Worm (Caenorhabditis elegans) whole organism, late embryonic: ENCODE results near the gene ttr-42.

Source experiments
- C08G9.2 ChIP-seq: sonication (generic microtip); optimal IDR thresholded peaks from 2 replicates; lab custom pipeline; 2016; ENCODE audit warnings: mild to moderate bottlenecking, missing genetic modification characterization, moderate library complexity, missing compliant biosample characterization
- C38D4.7 ChIP-seq: fragments of 200-800 bp; sonication (Bioruptor generic); optimal IDR thresholded peaks from 2 replicates; lab custom pipeline; 2018; ENCODE audit warnings: mild to moderate bottlenecking, missing genetic modification characterization, moderate library complexity, missing compliant biosample characterization
- F13H6.1 ChIP-seq: sonication (generic microtip); optimal IDR thresholded peaks from 2 replicates; lab custom pipeline; 2016; ENCODE audit warnings: missing genetic modification characterization, missing compliant biosample characterization
- ahr-1 ChIP-seq: sonication (generic microtip); optimal IDR thresholded peaks from 2 replicates; lab custom pipeline; 2016; ENCODE audit warnings: missing genetic modification characterization, missing compliant biosample characterization
- ceh-14 ChIP-seq: sonication (generic microtip); optimal IDR thresholded peaks from 2 replicates; lab custom pipeline; 2016; ENCODE audit warnings: missing genotype, missing genetic modification characterization, missing compliant biosample characterization
- ceh-18 ChIP-seq: sonication (generic microtip); optimal IDR thresholded peaks from 2 replicates; lab custom pipeline; 2016; ENCODE audit warnings: missing genetic modification characterization, missing compliant biosample characterization
- ceh-19 ChIP-seq: fragments of 200-800 bp; sonication (Bioruptor generic); optimal IDR thresholded peaks from 2 replicates; lab custom pipeline; 2018; ENCODE audit warnings: mild to moderate bottlenecking, missing genetic modification characterization, missing compliant biosample characterization
- ceh-2 ChIP-seq: sonication (generic microtip); optimal IDR thresholded peaks from 2 replicates; lab custom pipeline; 2016; ENCODE audit warnings: missing genotype, missing genetic modification characterization, missing compliant biosample characterization
- ceh-24 ChIP-seq: sonication (generic microtip); optimal IDR thresholded peaks from 2 replicates; lab custom pipeline; 2016; ENCODE audit warnings: mild to moderate bottlenecking, missing genetic modification characterization, missing compliant biosample characterization
- ceh-31 ChIP-seq: sonication (generic microtip); optimal IDR thresholded peaks from 2 replicates; lab custom pipeline; 2016; ENCODE audit warnings: missing genetic modification characterization, missing compliant biosample characterization
- ceh-34 ChIP-seq: sonication (generic microtip); optimal IDR thresholded peaks from 2 replicates; lab custom pipeline; 2016; ENCODE audit warnings: mild to moderate bottlenecking, missing genetic modification characterization, missing compliant biosample characterization
- ceh-45 ChIP-seq: fragments of 200-800 bp; sonication (Bioruptor generic); IDR thresholded peaks from 2 replicates; pipeline ENCODE4 v1.3.6; 2022; ENCODE audit warnings: missing genetic modification reagents, missing genetic modification characterization, missing compliant biosample characterization
- ceh-6 ChIP-seq: fragments of 200-800 bp; sonication (Bioruptor generic); optimal IDR thresholded peaks from 2 replicates; lab custom pipeline; 2018; ENCODE audit warnings: mild to moderate bottlenecking, missing genetic modification characterization, missing compliant biosample characterization
- che-1 ChIP-seq: sonication (generic microtip); optimal IDR thresholded peaks from 2 replicates; lab custom pipeline; 2016; ENCODE audit warnings: mild to moderate bottlenecking, missing genetic modification characterization, missing compliant biosample characterization
- dmd-4 ChIP-seq: sonication (generic microtip); optimal IDR thresholded peaks from 2 replicates; lab custom pipeline; 2016; ENCODE audit warnings: borderline replicate concordance, missing genetic modification characterization, missing compliant biosample characterization
- elt-2 ChIP-seq: sonication (generic microtip); optimal IDR thresholded peaks from 2 replicates; lab custom pipeline; 2016; ENCODE audit warnings: missing genetic modification reagents, missing genetic modification characterization, missing compliant biosample characterization
- ets-4 ChIP-seq: sonication (generic microtip); optimal IDR thresholded peaks from 2 replicates; lab custom pipeline; 2016; ENCODE audit warnings: missing genetic modification characterization, missing compliant biosample characterization
- eyg-1 ChIP-seq: sonication (generic microtip); optimal IDR thresholded peaks from 2 replicates; lab custom pipeline; 2016; ENCODE audit warnings: missing genotype, missing genetic modification characterization, missing compliant biosample characterization
- fax-1 ChIP-seq: sonication (generic microtip); optimal IDR thresholded peaks from 2 replicates; lab custom pipeline; 2016; ENCODE audit warnings: missing genotype, missing genetic modification characterization, missing compliant biosample characterization
- fkh-10 ChIP-seq: fragments of 150-350 bp; optimal IDR thresholded peaks from 2 replicates; lab custom pipeline; 2014; ENCODE audit warnings: missing biosample characterization, missing genetic modification reagents, missing genetic modification characterization
- fkh-6 ChIP-seq: sonication (generic microtip); optimal IDR thresholded peaks from 2 replicates; lab custom pipeline; 2016; ENCODE audit warnings: missing genetic modification characterization, missing compliant biosample characterization
- hlh-13 ChIP-seq: fragments of 200-800 bp; sonication (Bioruptor generic); optimal IDR thresholded peaks from 2 replicates; lab custom pipeline; 2018; ENCODE audit warnings: mild to moderate bottlenecking, missing genetic modification characterization, missing compliant biosample characterization
- hlh-15 ChIP-seq: sonication (generic microtip); optimal IDR thresholded peaks from 2 replicates; lab custom pipeline; 2016; ENCODE audit warnings: missing genetic modification characterization, missing compliant biosample characterization
- hlh-6 ChIP-seq: sonication (generic microtip); optimal IDR thresholded peaks from 2 replicates; lab custom pipeline; 2016; ENCODE audit warnings: missing genotype, missing genetic modification characterization, missing compliant biosample characterization
- lin-11 ChIP-seq: fragments of 200-800 bp; sonication (Bioruptor generic); optimal IDR thresholded peaks from 2 replicates; lab custom pipeline; 2018; ENCODE audit warnings: mild to moderate bottlenecking, missing genetic modification characterization, missing compliant biosample characterization
- madf-2 ChIP-seq: sonication (generic microtip); optimal IDR thresholded peaks from 2 replicates; lab custom pipeline; 2017; ENCODE audit warnings: missing genetic modification characterization, missing compliant biosample characterization
- nfya-1 ChIP-seq: sonication (generic microtip); optimal IDR thresholded peaks from 2 replicates; lab custom pipeline; 2017; ENCODE audit warnings: missing genetic modification characterization, mild to moderate bottlenecking, missing compliant biosample characterization, antibody characterized with exemption, moderate library complexity
- nhr-11 ChIP-seq: fragments of 150-350 bp; optimal IDR thresholded peaks from 2 replicates; lab custom pipeline; 2014; ENCODE audit warnings: missing biosample characterization, missing genetic modification characterization
- nhr-232 ChIP-seq: sonication (generic microtip); optimal IDR thresholded peaks from 2 replicates; lab custom pipeline; 2016; ENCODE audit warnings: missing genetic modification characterization, missing compliant biosample characterization
- odd-2 ChIP-seq: sonication (generic microtip); optimal IDR thresholded peaks from 2 replicates; lab custom pipeline; 2017; ENCODE audit warnings: antibody characterized with exemption, mild to moderate bottlenecking, missing genetic modification characterization, missing compliant biosample characterization
- pag-3 ChIP-seq: sonication (generic microtip); optimal IDR thresholded peaks from 2 replicates; lab custom pipeline; 2016; ENCODE audit warnings: missing compliant biosample characterization, missing genetic modification characterization, borderline replicate concordance
- pat-9 ChIP-seq: fragments of 200-800 bp; sonication (Bioruptor generic); optimal IDR thresholded peaks from 2 replicates; lab custom pipeline; 2018; ENCODE audit warnings: mild to moderate bottlenecking, missing genetic modification characterization, moderate library complexity, missing compliant biosample characterization
- pqm-1 ChIP-seq: sonication (generic microtip); optimal IDR thresholded peaks from 2 replicates; lab custom pipeline; 2016; ENCODE audit warnings: missing genetic modification characterization, missing compliant biosample characterization
- pros-1 ChIP-seq: fragments of 150-350 bp; optimal IDR thresholded peaks from 2 replicates; lab custom pipeline; 2014; ENCODE audit warnings: missing biosample characterization, missing genetic modification reagents, missing genetic modification characterization
- ref-2 ChIP-seq: sonication (generic microtip); optimal IDR thresholded peaks from 2 replicates; lab custom pipeline; 2016; ENCODE audit warnings: missing genetic modification characterization, missing compliant biosample characterization
- rnt-1 ChIP-seq: sonication (generic microtip); optimal IDR thresholded peaks from 2 replicates; lab custom pipeline; 2016; ENCODE audit warnings: missing genetic modification characterization, missing compliant biosample characterization
- sox-2 ChIP-seq: fragments of 200-800 bp; sonication (Bioruptor generic); IDR thresholded peaks from 2 replicates; pipeline ENCODE4 v1.3.6; 2022; ENCODE audit warnings: missing genetic modification reagents, missing genetic modification characterization, missing compliant biosample characterization
- syd-9 ChIP-seq: sonication (generic microtip); optimal IDR thresholded peaks from 2 replicates; lab custom pipeline; 2016; ENCODE audit warnings: mild to moderate bottlenecking, missing genetic modification characterization, moderate library complexity, missing compliant biosample characterization
- tbx-2 ChIP-seq: sonication (generic microtip); optimal IDR thresholded peaks from 2 replicates; lab custom pipeline; 2016; ENCODE audit warnings: missing genetic modification characterization, missing compliant biosample characterization
- ttx-3 ChIP-seq: sonication (generic microtip); optimal IDR thresholded peaks from 2 replicates; lab custom pipeline; 2016; ENCODE audit warnings: missing genetic modification reagents, missing genetic modification characterization, missing compliant biosample characterization
- unc-42 ChIP-seq: sonication (generic microtip); optimal IDR thresholded peaks from 2 replicates; lab custom pipeline; 2016; ENCODE audit warnings: missing genotype, missing genetic modification characterization, missing compliant biosample characterization
- unc-55 ChIP-seq: sonication (generic microtip); optimal IDR thresholded peaks from 2 replicates; lab custom pipeline; 2017; ENCODE audit warnings: missing biosample characterization, missing genetic modification reagents, missing genetic modification characterization
- unc-86 ChIP-seq: sonication (generic microtip); optimal IDR thresholded peaks from 2 replicates; lab custom pipeline; 2016; ENCODE audit warnings: missing genetic modification characterization, missing compliant biosample characterization

Gene ttr-42

DNA sequence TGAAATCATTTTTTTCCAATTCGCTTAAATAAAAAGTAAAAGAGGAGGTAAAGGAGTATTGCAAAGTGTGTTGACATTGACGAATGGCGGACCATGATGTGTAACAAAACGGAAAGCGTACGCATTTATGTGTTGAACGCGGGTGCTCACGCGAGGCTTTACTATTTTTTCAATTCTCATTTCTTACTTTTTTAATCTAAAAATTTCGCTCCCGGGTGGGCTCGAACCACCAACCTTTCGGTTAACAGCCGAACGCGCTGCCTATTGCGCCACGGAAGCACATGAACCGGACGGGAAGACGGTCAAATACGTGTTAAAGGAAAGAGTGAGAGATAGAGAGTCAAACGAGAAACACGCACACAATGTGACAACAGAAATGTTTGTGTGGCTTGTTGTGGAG is 28.2 kb upstream of the ttr-42 start (continued):
- peak; percentile 88 for TF ChIP-seq ceh-14 (tag; lab: Kevin White, UChicago)
- peak; percentile 62 for TF ChIP-seq ceh-31
- TF ChIP-seq nhr-232 (tag; lab: Kevin White, UChicago) = peak; percentile 80
- TF ChIP-seq unc-55 (GFP tag; lab: Kevin White, UChicago) = no peak
- TF ChIP-seq odd-2 (tag; lab: Kevin White, UChicago) = peak; percentile 51
- TF ChIP-seq C38D4.7 (GFP tag; lab: Kevin White, UChicago) = peak; percentile 82
- peak; percentile 81 for TF ChIP-seq fax-1 (tag; lab: Kevin White, UChicago)
- peak; percentile 56 for TF ChIP-seq ceh-24 (tag; lab: Kevin White, UChicago)
- TF ChIP-seq hlh-13 (GFP tag; lab: Kevin White, UChicago) = peak; percentile 50
- TF ChIP-seq lin-11 (tag; lab: Kevin White, UChicago) = peak; percentile 83
- TF ChIP-seq pqm-1 = peak; percentile 57
- peak; percentile 83 for TF ChIP-seq ceh-18 (tag; lab: Kevin White, UChicago)
- TF ChIP-seq ceh-45 (GFP tag; lab: Robert Waterston, UW) = peak; percentile 73
- peak; percentile 81 for TF ChIP-seq syd-9
- TF ChIP-seq elt-2 = peak; percentile 91
- peak; percentile 47 for TF ChIP-seq ceh-2

- TF ChIP-seq ttx-3 (tag; lab: Kevin White, UChicago) (no peak), hlh-6 (no peak), fax-1 (tag; lab: Kevin White, UChicago) (no peak), unc-42 (tag; lab: Kevin White, UChicago) (peak; percentile 64)
Observed at ce11 chrX:2550665-2551064, 26.9 kb upstream of the ttr-42 start.

DNA sequence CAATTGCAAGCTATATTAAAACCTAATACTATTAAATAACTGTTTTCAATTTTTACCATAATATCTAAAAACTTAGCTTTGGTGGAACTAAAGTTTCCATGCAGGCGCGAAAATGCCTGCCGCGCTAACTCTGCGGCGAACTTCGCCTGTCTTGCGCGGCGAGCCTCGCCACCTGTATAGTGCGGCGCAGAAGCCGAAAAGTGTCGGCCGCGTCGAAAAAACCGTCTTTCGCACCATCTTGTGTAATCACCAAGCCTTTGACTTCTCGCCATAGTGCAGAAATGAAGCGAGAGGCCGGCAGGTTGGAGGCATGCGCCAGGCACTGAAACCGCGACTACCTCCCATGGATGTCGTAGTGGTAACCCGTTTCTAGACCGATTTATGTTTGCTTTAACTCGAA is 26.1 kb upstream of the ttr-42 start:
- TF ChIP-seq pqm-1 (no peak), fkh-10 (GFP tag; lab: Kevin White, UChicago) (no peak), sox-2 (no peak), odd-2 (tag; lab: Kevin White, UChicago) (no peak), hlh-13 (GFP tag; lab: Kevin White, UChicago) (no peak), pag-3 (tag; lab: Kevin White, UChicago) (no peak), madf-2 (tag; lab: Kevin White, UChicago) (no peak)

DNA sequence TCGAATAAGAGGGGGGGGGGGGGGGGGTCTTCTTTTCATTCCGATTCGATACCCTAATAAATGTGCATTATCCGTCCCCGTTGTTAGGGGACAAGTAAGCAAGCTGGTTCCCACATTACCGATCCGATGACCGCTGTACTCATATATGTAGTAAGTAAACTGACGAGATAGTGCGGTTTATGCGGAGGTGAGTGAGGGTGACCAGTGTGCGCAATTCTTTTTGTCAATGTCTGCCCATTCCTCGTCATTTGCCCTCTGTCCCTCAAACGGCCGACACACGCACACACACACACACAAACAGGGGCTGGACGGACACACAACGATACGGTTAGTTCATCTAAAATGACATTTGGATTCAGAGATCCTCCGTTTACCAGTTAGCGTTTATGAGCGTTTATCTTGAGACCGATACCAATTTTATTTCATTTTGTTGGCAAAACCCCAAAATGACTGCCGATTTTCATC is 25.3 kb upstream of the ttr-42 start, which contains the start of gene aat-3:
aat-3 (plus strand) TSS at position 51 of the 465 bp plus-strand sequence.
- peak; percentile 34 for TF ChIP-seq ref-2 (tag; lab: Kevin White, UChicago)
- no peak for TF ChIP-seq odd-2 (tag; lab: Kevin White, UChicago)
- peak; percentile 47 for TF ChIP-seq ceh-6 (GFP tag; lab: Kevin White, UChicago)
- peak; percentile 23 for TF ChIP-seq pros-1 (tag; lab: Kevin White, UChicago)
- TF ChIP-seq nfya-1 = peak; percentile 18
- peak; percentile 17 for TF ChIP-seq tbx-2
- no peak for TF ChIP-seq che-1
- no peak for TF ChIP-seq F13H6.1 (tag; lab: Kevin White, UChicago)
- peak; percentile 1 for TF ChIP-seq rnt-1 (tag; lab: Kevin White, UChicago)
- peak; percentile 45 for TF ChIP-seq ceh-34
- peak; percentile 19 for TF ChIP-seq ceh-19 (GFP tag; lab: Kevin White, UChicago)
- peak; percentile 42 for TF ChIP-seq ceh-31
- TF ChIP-seq fkh-6 (tag; lab: Kevin White, UChicago) = peak; percentile 36

- TF ChIP-seq unc-55 (GFP tag; lab: Kevin White, UChicago) = peak; percentile 65
- TF ChIP-seq ahr-1 (tag; lab: Kevin White, UChicago) = no peak
- peak; percentile 2 for TF ChIP-seq elt-2
- TF ChIP-seq unc-86 (tag; lab: Kevin White, UChicago) = peak; percentile 46
- TF ChIP-seq lin-11 (tag; lab: Kevin White, UChicago) = peak; percentile 52
- peak; percentile 13 for TF ChIP-seq fkh-6 (tag; lab: Kevin White, UChicago)
- peak; percentile 20 for TF ChIP-seq hlh-13 (GFP tag; lab: Kevin White, UChicago)
- no peak for TF ChIP-seq nhr-11 (tag; lab: Kevin White, UChicago)
- TF ChIP-seq eyg-1 (tag; lab: Kevin White, UChicago) = no peak
- peak; percentile 28 for TF ChIP-seq ceh-14 (tag; lab: Kevin White, UChicago)
- peak; percentile 27 for TF ChIP-seq C08G9.2 (tag; lab: Kevin White, UChicago)
- peak; percentile 40 for TF ChIP-seq ceh-34
- TF ChIP-seq rnt-1 (tag; lab: Kevin White, UChicago) = peak; percentile 62
- peak; percentile 68 for TF ChIP-seq che-1
- TF ChIP-seq hlh-15 = peak; percentile 46
- TF ChIP-seq ets-4 (tag; lab: Kevin White, UChicago) = peak; percentile 15
- peak; percentile 57 for TF ChIP-seq syd-9
- TF ChIP-seq ceh-31 = peak; percentile 65
- TF ChIP-seq dmd-4 (tag; lab: Kevin White, UChicago) = no peak
- TF ChIP-seq pat-9 (tag; lab: Kevin White, UChicago) = peak; percentile 34
- TF ChIP-seq ref-2 (tag; lab: Kevin White, UChicago) = peak; percentile 49
- TF ChIP-seq sox-2 = peak; percentile 29; the same call in 1 of the 2 replicates
Observed at ce11 chrX:2553433-2553860, 24.1 kb upstream of the ttr-42 start.
